Worm (Caenorhabditis elegans) whole organism, L4 larva: ENCODE measurements around the gene sucg-1.

Experiments used
- F44E2.7 ChIP-seq: fragments of 200-800 bp; sonication (Bioruptor generic); IDR thresholded peaks from 2 replicates; pipeline ENCODE4 v2.1.2; 2022; ENCODE audit warnings: missing genetic modification characterization, missing compliant biosample characterization
- daf-19 ChIP-seq: fragments of 200-800 bp; sonication (Bioruptor generic); conservative IDR thresholded peaks from 2 replicates; pipeline ENCODE4 v1.3.6; 2022; ENCODE audit warnings: missing genetic modification characterization, missing compliant biosample characterization
- dve-1 ChIP-seq: sonication (generic microtip); optimal IDR thresholded peaks from 2 replicates; lab custom pipeline; 2017; ENCODE audit warnings: antibody characterized with exemption, mild to moderate bottlenecking, missing genetic modification characterization, missing compliant biosample characterization; ENCODE audit not compliant: insufficient read depth
- mdl-1 ChIP-seq, 2 experiments: fragments of 150-350 bp in 1 of 2; sonication (generic microtip) in 1 of 2; optimal IDR thresholded peaks; 2 replicates each; lab custom pipeline; 2014 to 2017; ENCODE audit warnings: missing biosample characterization in 2 of 2, missing genetic modification characterization in 2 of 2
- nhr-11 ChIP-seq: fragments of 150-350 bp; optimal IDR thresholded peaks from 2 replicates; lab custom pipeline; 2014; ENCODE audit warnings: missing biosample characterization, missing genetic modification characterization
- nhr-77 ChIP-seq: fragments of 150-350 bp; optimal IDR thresholded peaks from 2 replicates; lab custom pipeline; 2014; ENCODE audit warnings: missing biosample characterization, missing genetic modification characterization
- vab-7 ChIP-seq: fragments of 200-800 bp; sonication (Bioruptor generic); IDR thresholded peaks from 2 replicates; pipeline ENCODE4 v1.3.6; 2022; ENCODE audit warnings: missing genetic modification reagents, missing genetic modification characterization, missing compliant biosample characterization

DNA sequence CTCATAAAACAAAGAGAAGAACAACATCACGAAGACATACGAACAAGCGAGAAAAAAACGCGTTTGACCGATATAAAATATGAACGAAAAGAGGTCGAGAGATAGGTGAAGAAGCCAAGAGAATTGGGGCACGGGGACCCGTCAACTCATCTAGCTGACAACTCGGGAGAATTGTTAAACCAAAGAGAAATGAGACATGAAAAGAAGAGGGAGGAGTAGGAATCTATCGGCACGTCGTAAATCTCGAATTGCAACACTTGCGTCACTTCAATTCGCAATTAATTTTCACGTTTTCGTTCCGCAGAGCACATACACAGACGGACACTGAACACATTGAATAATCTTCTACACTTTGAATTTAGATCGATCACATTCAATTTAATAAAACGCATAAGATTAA, 5.2 kb upstream of the sucg-1 start:
- TF ChIP-seq dve-1 (tag; lab: Kevin White, UChicago) (no peak), nhr-11 (no peak), nhr-77 (tag; lab: Kevin White, UChicago) (no peak), F44E2.7 (GFP tag; lab: Robert Waterston, UW) (no peak), daf-19 (GFP tag; lab: Robert Waterston, UW) (no peak), vab-7 (GFP tag; lab: Robert Waterston, UW) (no peak), mdl-1 (tag; optimal IDR thresholded peaks at IDR 0.05; lab: Kevin White, UChicago) (no peak)
